Worm (Caenorhabditis elegans) whole organism, L4 larva: ENCODE data around the gene C41C4.9.

Source experiments
- F37D6.2 ChIP-seq: sonication (generic microtip); optimal IDR thresholded peaks from 2 replicates; lab custom pipeline; 2016; ENCODE audit warnings: mild to moderate bottlenecking, missing genetic modification characterization, missing compliant biosample characterization
- F49E8.2 ChIP-seq: sonication (generic microtip); optimal IDR thresholded peaks from 2 replicates; lab custom pipeline; 2016; ENCODE audit warnings: missing compliant biosample characterization, mild to moderate bottlenecking, missing genetic modification characterization, borderline replicate concordance
- R02D3.7 ChIP-seq: fragments of 150-350 bp; sonication (generic microtip); optimal IDR thresholded peaks from 3 replicates; lab custom pipeline; 2014; ENCODE audit warnings: missing biosample characterization, missing genetic modification characterization
- T20F7.1 ChIP-seq: fragments of 200-800 bp; sonication (Bioruptor generic); optimal IDR thresholded peaks from 2 replicates; lab custom pipeline; 2018; ENCODE audit warnings: mild to moderate bottlenecking, missing genetic modification characterization, missing compliant biosample characterization
- Y75B8A.6 ChIP-seq: fragments of 200-800 bp; sonication (Bioruptor generic); IDR thresholded peaks from 2 replicates; pipeline ENCODE4 v1.3.6; 2022; ENCODE audit warnings: missing genetic modification reagents, missing genetic modification characterization, missing compliant biosample characterization
- ZK337.2 ChIP-seq: fragments of 200-800 bp; sonication (Bioruptor generic); IDR thresholded peaks from 2 replicates; pipeline ENCODE4 v1.3.6; 2022; ENCODE audit warnings: missing genetic modification reagents, missing genetic modification characterization, missing compliant biosample characterization
- ZK546.5 ChIP-seq, 2 experiments: sonication (generic microtip); optimal IDR thresholded peaks; 2 replicates each; lab custom pipeline; 2017; ENCODE audit warnings: missing biosample characterization in 2 of 2, missing genetic modification characterization in 2 of 2
- aha-1 ChIP-seq: fragments of 150-350 bp; peaks from one replicate; lab custom pipeline; 2014; ENCODE audit warnings: missing biosample characterization, missing genetic modification characterization
- ceh-20 ChIP-seq: fragments of 200-800 bp; sonication (Bioruptor generic); IDR thresholded peaks from 2 replicates; pipeline ENCODE4 v1.3.6; 2022; ENCODE audit warnings: missing genetic modification reagents, missing genetic modification characterization, missing compliant biosample characterization
- ceh-44 ChIP-seq: fragments of 200-800 bp; sonication (Bioruptor generic); IDR thresholded peaks from 2 replicates; pipeline ENCODE4 v1.3.6; 2022; ENCODE audit warnings: missing genetic modification reagents, missing genetic modification characterization, missing compliant biosample characterization
- daf-16 ChIP-seq, 3 experiments: sonication (generic microtip); optimal IDR thresholded peaks; 2 replicates each; lab custom pipeline; 2016 to 2017; ENCODE audit warnings: missing genetic modification characterization in 3 of 3, missing genetic modification reagents in 3 of 3, mild to moderate bottlenecking in 2 of 3, missing compliant biosample characterization in 2 of 3, missing biosample characterization in 1 of 3, moderate library complexity in 1 of 3
- dpl-1 ChIP-seq: fragments of 150-350 bp; optimal IDR thresholded peaks from 2 replicates; lab custom pipeline; 2014; ENCODE audit warnings: missing biosample characterization, missing genetic modification reagents, missing genetic modification characterization
- dve-1 ChIP-seq: sonication (generic microtip); optimal IDR thresholded peaks from 2 replicates; lab custom pipeline; 2017; ENCODE audit warnings: antibody characterized with exemption, mild to moderate bottlenecking, missing genetic modification characterization, missing compliant biosample characterization; ENCODE audit not compliant: insufficient read depth
- fkh-10 ChIP-seq: fragments of 150-350 bp; optimal IDR thresholded peaks from 2 replicates; lab custom pipeline; 2014; ENCODE audit warnings: missing biosample characterization, missing genetic modification reagents, missing genetic modification characterization
- hlh-11 ChIP-seq: fragments of 200-800 bp; sonication (Bioruptor generic); optimal IDR thresholded peaks from 2 replicates; lab custom pipeline; 2018; ENCODE audit warnings: mild to moderate bottlenecking, missing genetic modification characterization, missing compliant biosample characterization
- hlh-30 ChIP-seq: sonication (generic microtip); optimal IDR thresholded peaks from 2 replicates; lab custom pipeline; 2017; ENCODE audit warnings: antibody characterized with exemption, mild to moderate bottlenecking, missing genetic modification characterization, missing compliant biosample characterization; ENCODE audit not compliant: insufficient read depth
- lin-13 ChIP-seq: fragments of 150-350 bp; optimal IDR thresholded peaks from 2 replicates; lab custom pipeline; 2014; ENCODE audit warnings: missing biosample characterization, missing genetic modification reagents, missing genetic modification characterization
- lin-38 ChIP-seq: fragments of 200-800 bp; sonication (Bioruptor generic); IDR thresholded peaks from 2 replicates; pipeline ENCODE4 v1.3.6; 2022; ENCODE audit warnings: missing genetic modification reagents, missing genetic modification characterization, missing compliant biosample characterization
- lsy-2 ChIP-seq, 2 experiments: fragments of 150-350 bp in 1 of 2; sonication (generic microtip) in 1 of 2; optimal IDR thresholded peaks; 2 replicates each; lab custom pipeline; 2014 to 2017; ENCODE audit warnings: missing biosample characterization in 2 of 2, missing genetic modification characterization in 2 of 2
- madf-9 ChIP-seq: fragments of 200-800 bp; sonication (Bioruptor generic); conservative IDR thresholded peaks from 2 replicates; pipeline ENCODE4 v1.3.6; 2022; ENCODE audit warnings: missing genetic modification reagents, missing genetic modification characterization, missing compliant biosample characterization
- mdl-1 ChIP-seq, 2 experiments: fragments of 150-350 bp in 1 of 2; sonication (generic microtip) in 1 of 2; optimal IDR thresholded peaks; 2 replicates each; lab custom pipeline; 2014 to 2017; ENCODE audit warnings: missing biosample characterization in 2 of 2, missing genetic modification characterization in 2 of 2
- mep-1 ChIP-seq: fragments of 150-350 bp; sonication (generic microtip); optimal IDR thresholded peaks from 3 replicates; lab custom pipeline; 2014; ENCODE audit warnings: missing biosample characterization, missing genetic modification characterization
- mes-2 ChIP-seq: sonication (generic microtip); optimal IDR thresholded peaks from 2 replicates; lab custom pipeline; 2016; ENCODE audit warnings: missing genotype, mild to moderate bottlenecking, missing genetic modification characterization, missing compliant biosample characterization; ENCODE audit not compliant: poor library complexity, severe bottlenecking
- mxl-2 ChIP-seq: fragments of 200-800 bp; sonication (Bioruptor generic); conservative IDR thresholded peaks from 2 replicates; pipeline ENCODE4 v1.3.6; 2022; ENCODE audit warnings: missing genetic modification reagents, missing genetic modification characterization, missing compliant biosample characterization
- mxl-3 ChIP-seq: fragments of 200-800 bp; sonication (Bioruptor generic); optimal IDR thresholded peaks from 2 replicates; lab custom pipeline; 2018; ENCODE audit warnings: mild to moderate bottlenecking, missing genetic modification characterization, missing compliant biosample characterization
- nhr-11 ChIP-seq: fragments of 150-350 bp; optimal IDR thresholded peaks from 2 replicates; lab custom pipeline; 2014; ENCODE audit warnings: missing biosample characterization, missing genetic modification characterization
- nhr-25 ChIP-seq: sonication (generic microtip); optimal IDR thresholded peaks from 2 replicates; lab custom pipeline; 2017; ENCODE audit warnings: missing genetic modification characterization, mild to moderate bottlenecking, missing compliant biosample characterization, antibody characterized with exemption, moderate library complexity, borderline replicate concordance; ENCODE audit not compliant: insufficient read depth
- nhr-28 ChIP-seq: fragments of 150-350 bp; optimal IDR thresholded peaks from 2 replicates; lab custom pipeline; 2014; ENCODE audit warnings: missing biosample characterization, missing genetic modification characterization
- nhr-42 ChIP-seq: fragments of 200-800 bp; sonication (Bioruptor generic); IDR thresholded peaks from 2 replicates; pipeline ENCODE4 v1.3.6; 2022; ENCODE audit warnings: missing genetic modification characterization, missing compliant biosample characterization
- nhr-6 ChIP-seq: fragments of 150-350 bp; optimal IDR thresholded peaks from 2 replicates; lab custom pipeline; 2014; ENCODE audit warnings: missing biosample characterization, missing genetic modification characterization
- nhr-77 ChIP-seq: fragments of 150-350 bp; optimal IDR thresholded peaks from 2 replicates; lab custom pipeline; 2014; ENCODE audit warnings: missing biosample characterization, missing genetic modification characterization
- pha-4 ChIP-seq, 2 experiments: fragments of 150-350 bp in 1 of 2; fragments of 200-800 bp in 1 of 2; sonication (Bioruptor generic) in 1 of 2; IDR thresholded peaks in 1 of 2; optimal IDR thresholded peaks in 1 of 2; 2 replicates each; pipeline versions ENCODE4 v1.3.6 to Lab custom; 2014 to 2022; ENCODE audit warnings: missing genetic modification characterization in 2 of 2, missing genetic modification reagents in 2 of 2, missing biosample characterization in 1 of 2, missing compliant biosample characterization in 1 of 2
- php-3 ChIP-seq: fragments of 200-800 bp; sonication (Bioruptor generic); IDR thresholded peaks from 2 replicates; pipeline ENCODE4 v1.3.6; 2022; ENCODE audit warnings: missing genetic modification reagents, missing genetic modification characterization, missing compliant biosample characterization
- pqm-1 ChIP-seq: sonication (generic microtip); optimal IDR thresholded peaks from 2 replicates; lab custom pipeline; 2017; ENCODE audit warnings: missing biosample characterization, missing genetic modification characterization
- rbr-2 ChIP-seq: sonication (generic microtip); optimal IDR thresholded peaks from 2 replicates; lab custom pipeline; 2016; ENCODE audit warnings: missing genotype, missing genetic modification characterization, missing compliant biosample characterization
- saeg-2 ChIP-seq: fragments of 200-800 bp; sonication (Bioruptor generic); IDR thresholded peaks from 2 replicates; pipeline ENCODE4 v1.3.6; 2022; ENCODE audit warnings: missing genetic modification reagents, missing genetic modification characterization, missing compliant biosample characterization
- unc-130 ChIP-seq: sonication (generic microtip); optimal IDR thresholded peaks from 2 replicates; lab custom pipeline; 2016; ENCODE audit warnings: missing genetic modification reagents, missing genetic modification characterization, missing compliant biosample characterization
- unc-62 ChIP-seq, 3 experiments: fragments of 150-350 bp in 1 of 3; sonication (generic microtip); optimal IDR thresholded peaks in 2 of 3; peaks in 1 of 3; 1 replicate in 1 of 3; 2 replicates in 2 of 3; lab custom pipeline; 2014 to 2017; ENCODE audit warnings: missing biosample characterization in 3 of 3, missing genetic modification characterization in 3 of 3, missing genetic modification reagents in 3 of 3, missing genotype in 1 of 3
- vab-7 ChIP-seq: fragments of 200-800 bp; sonication (Bioruptor generic); IDR thresholded peaks from 2 replicates; pipeline ENCODE4 v1.3.6; 2022; ENCODE audit warnings: missing genetic modification reagents, missing genetic modification characterization, missing compliant biosample characterization

C41C4.9 gene

ce11 chrII:8059532-8059931 lies 47.9 kb upstream of the C41C4.9 start:
- TF ChIP-seq nhr-11: peak; percentile 9
- TF ChIP-seq php-3: no peak

- peak; percentile 10 to 76 for TF ChIP-seq lsy-2 (tag; optimal IDR thresholded peaks at IDR 0.05; lab: Kevin White, UChicago)
- TF ChIP-seq unc-130 (GFP tag; lab: Kevin White, UChicago): peak; percentile 77
- peak; percentile 94 for TF ChIP-seq mes-2 (tag; lab: Kevin White, UChicago)
- TF ChIP-seq pha-4 (GFP tag; IDR thresholded peaks at IDR 0.05; lab: Robert Waterston, UW): peak; percentile 50; the same call in 1 of the 2 replicates
- TF ChIP-seq pha-4 (tag; optimal IDR thresholded peaks at IDR 0.05; lab: Kevin White, UChicago): peak; percentile 57
- no peak for TF ChIP-seq daf-16 (GFP tag; optimal IDR thresholded peaks at IDR 0.05; lab: Kevin White, UChicago)
- TF ChIP-seq daf-16 (tag; optimal IDR thresholded peaks at IDR 0.05; lab: Kevin White, UChicago): peak; percentile 64
- peak; percentile 69 for TF ChIP-seq mxl-3
- TF ChIP-seq nhr-77: peak; percentile 80
- TF ChIP-seq nhr-11: peak; percentile 70
- peak in 1 of 2 experiments; percentile 26 for TF ChIP-seq mdl-1 (tag; optimal IDR thresholded peaks at IDR 0.05; lab: Kevin White, UChicago)
- no peak for TF ChIP-seq Y75B8A.6 (GFP tag; lab: Robert Waterston, UW)
- TF ChIP-seq fkh-10 (GFP tag; lab: Kevin White, UChicago): peak; percentile 10
- TF ChIP-seq ZK546.5 (tag; optimal IDR thresholded peaks at IDR 0.05; lab: Kevin White, UChicago): no peak
- TF ChIP-seq unc-62 (GFP tag; optimal IDR thresholded peaks at IDR 0.05 in 1 of 2; lab: Kevin White, UChicago): peak in 1 of 2 experiments; percentile 85
- TF ChIP-seq unc-62 (tag; optimal IDR thresholded peaks at IDR 0.05; lab: Kevin White, UChicago): no peak
- TF ChIP-seq aha-1 (tag; lab: Kevin White, UChicago): peak; percentile 2
- TF ChIP-seq hlh-30 (tag; lab: Kevin White, UChicago): peak; percentile 24
- TF ChIP-seq rbr-2: peak; percentile 64
- no peak for TF ChIP-seq R02D3.7 (tag; lab: Kevin White, UChicago)
- TF ChIP-seq F37D6.2 (tag; lab: Kevin White, UChicago): peak; percentile 23
- TF ChIP-seq vab-7: peak; percentile 50; the same call in 1 of the 2 replicates
- no peak for TF ChIP-seq ceh-20 (GFP tag; lab: Robert Waterston, UW)
- TF ChIP-seq saeg-2 (GFP tag; lab: Robert Waterston, UW): no peak
- TF ChIP-seq mep-1 (tag; lab: Kevin White, UChicago): peak; percentile 84
- TF ChIP-seq F49E8.2 (tag; lab: Kevin White, UChicago): no peak
- peak; percentile 95 for TF ChIP-seq lin-38 (GFP tag; lab: Robert Waterston, UW)
- peak; percentile 80 for TF ChIP-seq lin-13 (GFP tag; lab: Kevin White, UChicago)
- TF ChIP-seq madf-9: peak; percentile 44; the same call in 1 of the 2 replicates
- TF ChIP-seq nhr-42 (GFP tag; lab: Robert Waterston, UW): no peak
- TF ChIP-seq ceh-44 (GFP tag; lab: Robert Waterston, UW): 0 out of 2 replicates have a peak, but pooled peaks have one; percentile 17
- no peak for TF ChIP-seq ZK337.2 (GFP tag; lab: Robert Waterston, UW)
- TF ChIP-seq nhr-28: peak; percentile 50
- TF ChIP-seq mxl-2 (GFP tag; lab: Robert Waterston, UW): no peak
- TF ChIP-seq dpl-1 (GFP tag; lab: Kevin White, UChicago): peak; percentile 57
- peak; percentile 26 for TF ChIP-seq nhr-6 (tag; lab: Kevin White, UChicago)
- peak; percentile 45 for TF ChIP-seq dve-1 (tag; lab: Kevin White, UChicago)
- TF ChIP-seq nhr-25 (tag; lab: Kevin White, UChicago): peak; percentile 31
- peak; percentile 80 for TF ChIP-seq T20F7.1 (GFP tag; lab: Kevin White, UChicago)
- TF ChIP-seq hlh-11 (tag; lab: Kevin White, UChicago): peak; percentile 47
- TF ChIP-seq pqm-1 (tag; lab: Kevin White, UChicago): peak; percentile 45
These were observed 45.1 kb upstream of the C41C4.9 start, which contains the start of gene ufd-2 for ce11 chrII:8062334-8062791. Gene ufd-2, plus strand, starts transcription at chrII:8062741.
